Worm (Caenorhabditis elegans) whole organism, L2 larva: ENCODE data around the gene Y49G5B.1.

Experiments
- C34F6.9 ChIP-seq: fragments of 150-350 bp; optimal IDR thresholded peaks from 2 replicates; lab custom pipeline; 2014; ENCODE audit warnings: missing biosample characterization, missing genetic modification characterization
- F13H6.1 ChIP-seq: sonication (generic microtip); optimal IDR thresholded peaks from 2 replicates; lab custom pipeline; 2016; ENCODE audit warnings: missing genetic modification characterization, missing compliant biosample characterization
- R02D3.7 ChIP-seq: fragments of 150-350 bp; optimal IDR thresholded peaks from 2 replicates; lab custom pipeline; 2014; ENCODE audit warnings: missing biosample characterization, missing genetic modification characterization
- ZK546.5 ChIP-seq: sonication (generic microtip); optimal IDR thresholded peaks from 2 replicates; lab custom pipeline; 2017; ENCODE audit warnings: missing biosample characterization, missing genetic modification characterization
- alr-1 ChIP-seq: fragments of 150-350 bp; optimal IDR thresholded peaks from 2 replicates; lab custom pipeline; 2014; ENCODE audit warnings: missing biosample characterization, missing genetic modification characterization
- aly-2 ChIP-seq: fragments of 150-350 bp; optimal IDR thresholded peaks from 2 replicates; lab custom pipeline; 2014; ENCODE audit warnings: missing biosample characterization, missing genetic modification characterization
- ama-1 ChIP-seq: fragments of 150-350 bp; optimal IDR thresholded peaks from 2 replicates; lab custom pipeline; 2018; ENCODE audit warnings: inconsistent platforms
- blmp-1 ChIP-seq: sonication (generic microtip); optimal IDR thresholded peaks from 2 replicates; lab custom pipeline; 2017; ENCODE audit warnings: missing genetic modification characterization, mild to moderate bottlenecking, missing compliant biosample characterization, antibody characterized with exemption, moderate library complexity; ENCODE audit not compliant: insufficient read depth
- ceh-16 ChIP-seq: fragments of 150-350 bp; optimal IDR thresholded peaks from 2 replicates; lab custom pipeline; 2014; ENCODE audit warnings: missing biosample characterization, missing genetic modification characterization
- ceh-82 ChIP-seq: fragments of 150-350 bp; optimal IDR thresholded peaks from 2 replicates; lab custom pipeline; 2014; ENCODE audit warnings: missing biosample characterization, missing genetic modification characterization
- crh-2 ChIP-seq: sonication (generic microtip); optimal IDR thresholded peaks from 2 replicates; lab custom pipeline; 2017; ENCODE audit warnings: missing biosample characterization, missing genetic modification characterization
- dmd-4 ChIP-seq: sonication (generic microtip); optimal IDR thresholded peaks from 2 replicates; lab custom pipeline; 2017; ENCODE audit warnings: missing biosample characterization, missing genetic modification characterization
- egl-27 ChIP-seq: sonication (generic microtip); optimal IDR thresholded peaks from 3 replicates; lab custom pipeline; 2017; ENCODE audit warnings: missing biosample characterization, missing genetic modification reagents, missing genetic modification characterization
- elt-1 ChIP-seq: fragments of 150-350 bp; optimal IDR thresholded peaks from 2 replicates; lab custom pipeline; 2014; ENCODE audit warnings: missing biosample characterization, missing genetic modification characterization
- elt-3 ChIP-seq: sonication (generic microtip); optimal IDR thresholded peaks from 2 replicates; lab custom pipeline; 2017; ENCODE audit warnings: missing biosample characterization, missing genetic modification characterization
- fos-1 ChIP-seq: fragments of 150-350 bp; optimal IDR thresholded peaks from 2 replicates; lab custom pipeline; 2014; ENCODE audit warnings: missing biosample characterization, missing genetic modification characterization
- gmeb-1 ChIP-seq: fragments of 150-350 bp; optimal IDR thresholded peaks from 2 replicates; lab custom pipeline; 2014; ENCODE audit warnings: missing biosample characterization, missing genetic modification characterization
- lin-11 ChIP-seq: fragments of 150-350 bp; sonication (generic microtip); optimal IDR thresholded peaks from 2 replicates; lab custom pipeline; 2014; ENCODE audit warnings: missing biosample characterization, missing genetic modification characterization, inconsistent platforms, mixed read lengths
- lin-13 ChIP-seq: fragments of 150-350 bp; optimal IDR thresholded peaks from 2 replicates; lab custom pipeline; 2014; ENCODE audit warnings: missing biosample characterization, missing genetic modification reagents, missing genetic modification characterization
- lin-39 ChIP-seq: fragments of 150-350 bp; optimal IDR thresholded peaks from 2 replicates; lab custom pipeline; 2014; ENCODE audit warnings: missing biosample characterization, missing genetic modification reagents, missing genetic modification characterization
- lsy-2 ChIP-seq, 2 experiments: fragments of 150-350 bp in 1 of 2; sonication (generic microtip) in 1 of 2; optimal IDR thresholded peaks; 2 replicates each; lab custom pipeline; 2014 to 2017; ENCODE audit warnings: missing biosample characterization in 2 of 2, missing genetic modification characterization in 2 of 2
- mab-5 ChIP-seq: fragments of 150-350 bp; optimal IDR thresholded peaks from 2 replicates; lab custom pipeline; 2014; ENCODE audit warnings: missing biosample characterization, missing genetic modification characterization
- mbf-1 ChIP-seq: sonication (generic microtip); optimal IDR thresholded peaks from 2 replicates; lab custom pipeline; 2017; ENCODE audit warnings: missing biosample characterization, missing genetic modification characterization
- mdl-1 ChIP-seq, 2 experiments: fragments of 150-350 bp in 1 of 2; sonication (generic microtip) in 1 of 2; optimal IDR thresholded peaks; 2 replicates each; lab custom pipeline; 2017; ENCODE audit warnings: missing biosample characterization in 2 of 2, missing genetic modification characterization in 2 of 2
- nhr-10 ChIP-seq: sonication (generic microtip); optimal IDR thresholded peaks from 2 replicates; lab custom pipeline; 2017; ENCODE audit warnings: missing biosample characterization, missing genetic modification characterization
- nhr-11 ChIP-seq: fragments of 150-350 bp; optimal IDR thresholded peaks from 2 replicates; lab custom pipeline; 2014; ENCODE audit warnings: missing biosample characterization, missing genetic modification characterization
- nhr-12 ChIP-seq: fragments of 150-350 bp; optimal IDR thresholded peaks from 2 replicates; lab custom pipeline; 2014; ENCODE audit warnings: missing biosample characterization, missing genetic modification characterization
- nhr-129 ChIP-seq: fragments of 150-350 bp; optimal IDR thresholded peaks from 2 replicates; lab custom pipeline; 2014; ENCODE audit warnings: missing biosample characterization, missing genetic modification characterization
- nhr-21 ChIP-seq: fragments of 150-350 bp; optimal IDR thresholded peaks from 2 replicates; lab custom pipeline; 2014; ENCODE audit warnings: missing biosample characterization, missing genetic modification characterization
- nhr-23 ChIP-seq: fragments of 150-350 bp; optimal IDR thresholded peaks from 2 replicates; lab custom pipeline; 2014; ENCODE audit warnings: missing biosample characterization, missing genetic modification reagents, missing genetic modification characterization
- nhr-237 ChIP-seq: fragments of 150-350 bp; optimal IDR thresholded peaks from 2 replicates; lab custom pipeline; 2014; ENCODE audit warnings: missing biosample characterization, missing genetic modification characterization
- nhr-25 ChIP-seq: fragments of 150-350 bp; sonication (generic microtip); optimal IDR thresholded peaks from 3 replicates; lab custom pipeline; 2014; ENCODE audit warnings: missing biosample characterization, missing genetic modification characterization
- nhr-6 ChIP-seq: fragments of 150-350 bp; optimal IDR thresholded peaks from 2 replicates; lab custom pipeline; 2014; ENCODE audit warnings: missing biosample characterization, missing genetic modification characterization
- nhr-77 ChIP-seq: fragments of 150-350 bp; optimal IDR thresholded peaks from 2 replicates; lab custom pipeline; 2014; ENCODE audit warnings: missing biosample characterization, missing genetic modification characterization
- peb-1 ChIP-seq: fragments of 150-350 bp; optimal IDR thresholded peaks from 2 replicates; lab custom pipeline; 2014; ENCODE audit warnings: missing biosample characterization, missing genetic modification characterization
- skn-1 ChIP-seq: sonication (generic microtip); optimal IDR thresholded peaks from 2 replicates; lab custom pipeline; 2017; ENCODE audit warnings: missing biosample characterization, missing genetic modification characterization
- sma-3 ChIP-seq: sonication (generic microtip); optimal IDR thresholded peaks from 2 replicates; lab custom pipeline; 2016; ENCODE audit warnings: missing genetic modification reagents, missing genetic modification characterization, missing compliant biosample characterization
- sma-9 ChIP-seq, 2 experiments: fragments of 150-350 bp in 1 of 2; sonication (generic microtip) in 1 of 2; optimal IDR thresholded peaks; 2 replicates each; lab custom pipeline; 2014 to 2016; ENCODE audit warnings: missing genetic modification characterization in 2 of 2, mild to moderate bottlenecking in 1 of 2, missing biosample characterization in 1 of 2, missing compliant biosample characterization in 1 of 2, missing genetic modification reagents in 1 of 2, moderate library complexity in 1 of 2
- snpc-4 ChIP-seq: fragments of 150-350 bp; optimal IDR thresholded peaks from 2 replicates; lab custom pipeline; 2014; ENCODE audit warnings: missing biosample characterization, missing genetic modification characterization
- unc-39 ChIP-seq: fragments of 150-350 bp; optimal IDR thresholded peaks from 2 replicates; lab custom pipeline; 2014; ENCODE audit warnings: missing biosample characterization, missing genetic modification characterization
- unc-55 ChIP-seq: fragments of 150-350 bp; sonication (generic microtip); optimal IDR thresholded peaks from 3 replicates; lab custom pipeline; 2014; ENCODE audit warnings: missing biosample characterization, missing genetic modification reagents, missing genetic modification characterization
- unc-62 ChIP-seq: fragments of 150-350 bp; optimal IDR thresholded peaks from 2 replicates; lab custom pipeline; 2014; ENCODE audit warnings: missing biosample characterization, missing genetic modification reagents, missing genetic modification characterization
- zag-1 ChIP-seq: fragments of 150-350 bp; optimal IDR thresholded peaks from 2 replicates; lab custom pipeline; 2014; ENCODE audit warnings: missing biosample characterization, missing genetic modification characterization
- ztf-1 ChIP-seq: fragments of 200-800 bp; sonication (Bioruptor generic); conservative IDR thresholded peaks from 2 replicates; pipeline ENCODE4 v1.3.6; 2022; ENCODE audit warnings: missing genetic modification characterization, missing compliant biosample characterization
- ztf-11 ChIP-seq: sonication (generic microtip); optimal IDR thresholded peaks from 2 replicates; lab custom pipeline; 2017; ENCODE audit warnings: missing biosample characterization, missing genetic modification characterization
- ztf-4 ChIP-seq: fragments of 150-350 bp; optimal IDR thresholded peaks from 2 replicates; lab custom pipeline; 2014; ENCODE audit warnings: missing biosample characterization, missing genetic modification characterization

Y49G5B.1 gene

ce11 chrV:5262999-5263398, 39.8 kb downstream of the Y49G5B.1 start, which contains the start of gene cest-30:
Gene cest-30 (minus strand): TSS chrV:5263099.
- TF ChIP-seq ztf-4 (tag; lab: Kevin White, UChicago) (no peak), ztf-11 (no peak), nhr-23 (tag; lab: Kevin White, UChicago) (no peak), mab-5 (tag; lab: Kevin White, UChicago) (no peak), skn-1 (tag; lab: Kevin White, UChicago) (no peak), ztf-1 (GFP tag; lab: Robert Waterston, UW) (no peak), blmp-1 (tag; lab: Kevin White, UChicago) (no peak), elt-3 (tag; lab: Kevin White, UChicago) (no peak), lin-11 (tag; lab: Kevin White, UChicago) (no peak), gmeb-1 (tag; lab: Kevin White, UChicago) (no peak), lin-13 (GFP tag; lab: Kevin White, UChicago) (no peak), ceh-82 (tag; lab: Kevin White, UChicago) (no peak)

DNA sequence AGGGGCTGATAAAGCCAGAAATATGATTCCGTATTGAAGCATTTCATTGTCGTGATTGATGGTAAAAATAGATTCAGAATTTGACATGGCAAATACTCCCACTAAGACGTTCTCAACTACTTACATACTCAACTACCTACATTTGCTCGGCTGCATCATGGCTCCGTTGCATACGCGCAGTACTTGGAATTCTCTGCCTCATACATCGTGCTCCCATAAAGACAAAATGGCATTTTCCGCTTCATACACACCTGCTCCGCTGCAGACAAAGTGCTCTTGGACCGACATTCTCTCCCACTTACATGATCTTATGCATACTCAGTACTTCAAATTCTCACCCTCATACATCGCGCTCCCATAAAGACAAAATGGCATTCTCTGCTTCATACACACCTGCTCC, 42.4 kb downstream of the Y49G5B.1 start, which contains the start of the genes srt-69 and B0238.12:
Gene srt-69 (minus strand): TSS at position 101 of the 400 bp plus-strand sequence.
Gene B0238.12 (plus strand): TSS at position 264 of the 400 bp plus-strand sequence.
- TF ChIP-seq mdl-1 (tag; optimal IDR thresholded peaks at IDR 0.05; lab: Kevin White, UChicago) (no peak), peb-1 (no peak), mbf-1 (tag; lab: Kevin White, UChicago) (no peak), lin-39 (no peak), gmeb-1 (tag; lab: Kevin White, UChicago) (no peak), ceh-16 (no peak), nhr-21 (tag; lab: Kevin White, UChicago) (no peak), ztf-11 (no peak), nhr-10 (tag; lab: Kevin White, UChicago) (no peak), nhr-129 (no peak), blmp-1 (tag; lab: Kevin White, UChicago) (no peak), sma-3 (no peak), unc-62 (GFP tag; lab: Kevin White, UChicago) (no peak), egl-27 (tag; lab: Kevin White, UChicago) (no peak), unc-55 (no peak), lin-11 (tag; lab: Kevin White, UChicago) (no peak), skn-1 (tag; lab: Kevin White, UChicago) (no peak), crh-2 (tag; lab: Kevin White, UChicago) (no peak), R02D3.7 (tag; lab: Kevin White, UChicago) (no peak), nhr-23 (tag; lab: Kevin White, UChicago) (no peak)

DNA sequence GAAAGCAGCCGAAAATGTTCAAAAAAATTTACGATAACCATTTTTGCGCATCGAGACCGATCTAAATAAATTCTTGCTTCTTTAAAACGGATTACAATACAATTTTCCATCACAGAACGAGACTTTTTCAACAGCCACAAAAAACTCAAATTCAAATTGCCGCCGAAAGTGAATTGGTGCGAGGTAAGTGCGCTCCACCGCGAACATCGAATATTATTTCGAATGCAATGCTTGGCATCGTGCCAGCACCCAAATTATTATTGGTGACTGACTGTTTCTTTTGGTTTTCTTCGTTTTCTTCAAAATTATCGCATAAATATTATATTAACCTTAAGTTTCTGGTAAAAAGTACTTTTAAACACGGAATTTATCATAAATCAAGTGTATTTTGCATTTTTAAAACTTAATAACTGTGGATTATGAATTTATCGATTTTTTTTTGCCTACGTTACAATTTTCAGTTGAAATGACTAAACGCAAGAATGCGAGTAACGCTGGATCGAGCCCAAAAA, 45.9 kb downstream of the Y49G5B.1 start, which contains the start of gene penr-1:
Gene penr-1 (plus strand): TSS at position 462 of the 512 bp plus-strand sequence.
- TF ChIP-seq ceh-82 (tag; lab: Kevin White, UChicago) = no peak
- no peak for TF ChIP-seq elt-3 (tag; lab: Kevin White, UChicago)
- TF ChIP-seq peb-1 = no peak
- TF ChIP-seq mbf-1 (tag; lab: Kevin White, UChicago) = no peak
- TF ChIP-seq nhr-10 (tag; lab: Kevin White, UChicago) = no peak
- no peak for TF ChIP-seq nhr-12 (tag; lab: Kevin White, UChicago)
- TF ChIP-seq nhr-6 = no peak
- peak; percentile 71 for TF ChIP-seq unc-55
- TF ChIP-seq ztf-4 (tag; lab: Kevin White, UChicago) = no peak
- peak; percentile 92 for TF ChIP-seq gmeb-1 (tag; lab: Kevin White, UChicago)
- peak; percentile 41 for TF ChIP-seq sma-3
- TF ChIP-seq alr-1 = no peak
- no peak for TF ChIP-seq nhr-237 (tag; lab: Kevin White, UChicago)
- no peak for TF ChIP-seq mdl-1 (tag; optimal IDR thresholded peaks at IDR 0.05; lab: Kevin White, UChicago)
- TF ChIP-seq ztf-11 = no peak
- no peak for TF ChIP-seq elt-1 (tag; lab: Kevin White, UChicago)
- no peak for TF ChIP-seq aly-2 (tag; lab: Kevin White, UChicago)
- TF ChIP-seq F13H6.1 = peak; percentile 40
- peak; percentile 74 for TF ChIP-seq sma-9 (GFP tag; optimal IDR thresholded peaks at IDR 0.05; lab: Kevin White, UChicago)
- TF ChIP-seq sma-9 (tag; optimal IDR thresholded peaks at IDR 0.05; lab: Kevin White, UChicago) = no peak
- no peak for TF ChIP-seq zag-1 (tag; lab: Kevin White, UChicago)
- no peak for TF ChIP-seq snpc-4 (tag; lab: Kevin White, UChicago)
- TF ChIP-seq nhr-77 (tag; lab: Kevin White, UChicago) = no peak
- TF ChIP-seq nhr-25 (tag; lab: Kevin White, UChicago) = peak; percentile 46
- peak; percentile 76 for TF ChIP-seq C34F6.9 (tag; lab: Kevin White, UChicago)
- no peak for TF ChIP-seq unc-62 (GFP tag; lab: Kevin White, UChicago)
- no peak for TF ChIP-seq dmd-4
- TF ChIP-seq nhr-11 = no peak
- TF ChIP-seq mab-5 (tag; lab: Kevin White, UChicago) = no peak
- peak; percentile 62 for TF ChIP-seq crh-2 (tag; lab: Kevin White, UChicago)
- TF ChIP-seq nhr-21 (tag; lab: Kevin White, UChicago) = no peak
- TF ChIP-seq egl-27 (tag; lab: Kevin White, UChicago) = no peak
- no peak for TF ChIP-seq unc-39 (tag; lab: Kevin White, UChicago)
- TF ChIP-seq ama-1 (lab: Kevin White, UChicago) = no peak
- no peak for TF ChIP-seq lin-39
- TF ChIP-seq ZK546.5 (tag; lab: Kevin White, UChicago) = no peak
- peak; percentile 15 for TF ChIP-seq fos-1
- TF ChIP-seq lin-11 (tag; lab: Kevin White, UChicago) = peak; percentile 18
- peak; percentile 3 to 74 for TF ChIP-seq lsy-2 (tag; optimal IDR thresholded peaks at IDR 0.05; lab: Kevin White, UChicago)
- TF ChIP-seq ceh-16 = no peak
